Fruit fly (Drosophila melanogaster): ENCODE data around the gene Uxs.

DNA sequence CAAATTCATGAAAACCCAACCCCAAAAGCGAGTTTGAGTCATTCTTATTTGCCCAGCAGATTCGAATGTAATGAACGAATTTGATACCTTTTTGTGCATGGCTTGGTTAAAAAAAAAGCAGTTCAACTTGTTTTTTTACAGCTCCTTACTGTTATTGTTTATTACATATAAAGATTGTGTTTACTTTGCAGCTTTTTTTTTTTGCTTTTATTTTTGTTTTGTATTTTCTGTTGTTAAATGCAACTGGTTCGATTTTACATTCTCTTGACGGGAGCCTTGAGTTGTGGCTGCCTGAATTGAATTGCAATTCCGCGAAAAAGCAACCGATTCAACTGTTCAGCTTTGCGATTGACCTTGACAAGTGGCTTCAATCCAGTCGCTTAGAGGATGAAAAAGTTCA, 26.2 kb upstream of the Uxs start:
- TF ChIP-seq psq (optimal IDR thresholded peaks at IDR 0.05) (no peak), h (optimal IDR thresholded peaks at IDR 0.05) (no peak), Sin3A (optimal IDR thresholded peaks at IDR 0.05) (no peak), Myc (optimal IDR thresholded peaks at IDR 0.05) (no peak), ttk (optimal IDR thresholded peaks at IDR 0.05) (no peak), insv (optimal IDR thresholded peaks at IDR 0.05) (no peak)

Data from Kc167 (cell line).